Fruit fly (Drosophila melanogaster) whole organism, pupa: Measurements from ENCODE around the gene Ran-like.

Experiments used
- CG10348 ChIP-seq: fragments of 200-800 bp; sonication (Bioruptor generic); IDR thresholded peaks from 2 replicates; pipeline ENCODE4 v1.3.6; 2022; ENCODE audit warnings: missing biosample characterization, missing genetic modification characterization
- CG12605 ChIP-seq: fragments of 200-800 bp; sonication (Bioruptor generic); IDR thresholded peaks from 2 replicates; pipeline ENCODE4 v1.3.6; 2022; ENCODE audit warnings: missing biosample characterization, missing genetic modification characterization
- CG13204 ChIP-seq: fragments of 200-800 bp; sonication (Bioruptor generic); optimal IDR thresholded peaks from 2 replicates; lab custom pipeline; 2018; ENCODE audit warnings: missing biosample characterization, mild to moderate bottlenecking, missing genetic modification characterization, moderate library complexity
- CG14655 ChIP-seq: fragments of 200-800 bp; sonication (Bioruptor generic); optimal IDR thresholded peaks from 3 replicates; lab custom pipeline; 2017; ENCODE audit warnings: mild to moderate bottlenecking, missing biosample characterization, missing genetic modification reagents, missing genetic modification characterization
- CG15710 ChIP-seq: fragments of 200-800 bp; sonication (Bioruptor generic); optimal IDR thresholded peaks from 2 replicates; lab custom pipeline; 2018; ENCODE audit warnings: missing biosample characterization, mild to moderate bottlenecking, missing genetic modification characterization, moderate library complexity
- CG17806 ChIP-seq: fragments of 200-800 bp; sonication (Bioruptor generic); optimal IDR thresholded peaks from 2 replicates; lab custom pipeline; 2018; ENCODE audit warnings: missing biosample characterization, mild to moderate bottlenecking, missing genetic modification characterization, moderate library complexity
- CG32121 ChIP-seq: fragments of 200-800 bp; sonication (Bioruptor generic); IDR thresholded peaks from 2 replicates; pipeline ENCODE4 v1.3.6; 2022; ENCODE audit warnings: missing biosample characterization, missing genetic modification characterization
- CG34367 ChIP-seq: fragments of 200-800 bp; sonication (Bioruptor generic); optimal IDR thresholded peaks from 2 replicates; lab custom pipeline; 2018; ENCODE audit warnings: missing biosample characterization, mild to moderate bottlenecking, missing genetic modification characterization
- CG4496 ChIP-seq: fragments of 200-800 bp; sonication (Bioruptor generic); IDR thresholded peaks from 3 replicates; pipeline ENCODE4 v1.3.6; 2022; ENCODE audit warnings: missing biosample characterization, missing genetic modification characterization
- CG8159 ChIP-seq: fragments of 200-800 bp; sonication (Bioruptor generic); optimal IDR thresholded peaks from 3 replicates; lab custom pipeline; 2018; ENCODE audit warnings: missing biosample characterization, mild to moderate bottlenecking, missing genetic modification characterization, moderate library complexity
- CG8301 ChIP-seq: fragments of 200-800 bp; sonication (Bioruptor generic); optimal IDR thresholded peaks from 2 replicates; lab custom pipeline; 2018; ENCODE audit warnings: missing biosample characterization, mild to moderate bottlenecking, missing genetic modification characterization
- CG9948 ChIP-seq: fragments of 200-800 bp; sonication (Bioruptor generic); optimal IDR thresholded peaks from 2 replicates; lab custom pipeline; 2018; ENCODE audit warnings: missing biosample characterization, mild to moderate bottlenecking, missing genetic modification characterization, moderate library complexity
- D1 ChIP-seq: fragments of 200-800 bp; sonication (Bioruptor generic); optimal IDR thresholded peaks from 2 replicates; lab custom pipeline; 2018; ENCODE audit warnings: missing biosample characterization, mild to moderate bottlenecking, missing genetic modification characterization, moderate library complexity
- EcR ChIP-seq: fragments of 200-800 bp; sonication (Bioruptor generic); optimal IDR thresholded peaks from 3 replicates; lab custom pipeline; 2019; ENCODE audit warnings: missing biosample characterization, missing genetic modification characterization, mild to moderate bottlenecking, moderate library complexity, missing genetic modification reagents
- Ets98B ChIP-seq: fragments of 200-800 bp; sonication (Bioruptor generic); IDR thresholded peaks from 2 replicates; pipeline ENCODE4 v1.3.6; 2022; ENCODE audit warnings: missing biosample characterization, missing genetic modification characterization
- Pif1A ChIP-seq: fragments of 200-800 bp; sonication (Bioruptor generic); optimal IDR thresholded peaks from 3 replicates; lab custom pipeline; 2016; ENCODE audit warnings: missing biosample characterization, missing genetic modification characterization
- Pif1B ChIP-seq: fragments of 200-800 bp; sonication (Bioruptor generic); optimal IDR thresholded peaks from 3 replicates; lab custom pipeline; 2016; ENCODE audit warnings: missing biosample characterization, missing genetic modification characterization
- Snoo ChIP-seq: fragments of 200-800 bp; sonication (Bioruptor generic); optimal IDR thresholded peaks from 3 replicates; lab custom pipeline; 2017; ENCODE audit warnings: missing biosample characterization, mild to moderate bottlenecking, missing genetic modification characterization, inconsistent platforms
- fd96Ca ChIP-seq: fragments of 200-800 bp; sonication (Bioruptor generic); IDR thresholded peaks from 3 replicates; pipeline ENCODE4 v1.3.6; 2022; ENCODE audit warnings: missing biosample characterization, missing genetic modification characterization
- gl ChIP-seq: fragments of 200-800 bp; sonication (Bioruptor generic); optimal IDR thresholded peaks from 2 replicates; lab custom pipeline; 2018; ENCODE audit warnings: missing biosample characterization, mild to moderate bottlenecking, missing genetic modification characterization
- rn ChIP-seq: fragments of 200-800 bp; sonication (Bioruptor generic); IDR thresholded peaks from 2 replicates; pipeline ENCODE4 v1.3.6; 2022; ENCODE audit warnings: missing biosample characterization, missing genetic modification characterization

The Ran-like gene

DNA sequence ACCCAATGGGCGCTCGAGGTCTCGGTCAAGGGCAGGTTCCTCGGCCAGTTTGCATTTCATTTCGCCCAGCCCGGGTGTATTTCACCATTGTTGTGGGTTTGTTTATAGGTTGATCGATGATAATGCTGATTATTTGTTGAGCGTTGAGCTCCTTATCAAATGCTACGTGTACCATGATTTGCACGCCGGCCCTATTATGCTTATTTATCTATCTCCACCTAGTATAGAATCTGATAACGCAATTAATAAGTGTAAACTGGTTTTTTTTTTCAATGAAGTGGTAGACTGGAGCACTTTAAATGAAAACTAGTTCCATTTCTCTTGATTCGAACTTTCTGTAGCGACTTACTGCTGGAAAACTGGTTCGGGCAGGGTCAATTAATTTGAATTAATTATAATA is 17.1 kb upstream of the Ran-like start:
- TF ChIP-seq CG34367 (tag; lab: Kevin White, UChicago), result no peak
- TF ChIP-seq fd96Ca, result no peak
- no peak for TF ChIP-seq CG10348 (GFP tag; lab: Robert Waterston, UW)
- no peak for TF ChIP-seq Snoo
- TF ChIP-seq CG8159 (tag; lab: Kevin White, UChicago), result no peak
- TF ChIP-seq Ets98B (GFP tag; lab: Robert Waterston, UW), result no peak
- TF ChIP-seq CG12605 (GFP tag; lab: Robert Waterston, UW), result no peak
- TF ChIP-seq CG14655, result no peak

DNA sequence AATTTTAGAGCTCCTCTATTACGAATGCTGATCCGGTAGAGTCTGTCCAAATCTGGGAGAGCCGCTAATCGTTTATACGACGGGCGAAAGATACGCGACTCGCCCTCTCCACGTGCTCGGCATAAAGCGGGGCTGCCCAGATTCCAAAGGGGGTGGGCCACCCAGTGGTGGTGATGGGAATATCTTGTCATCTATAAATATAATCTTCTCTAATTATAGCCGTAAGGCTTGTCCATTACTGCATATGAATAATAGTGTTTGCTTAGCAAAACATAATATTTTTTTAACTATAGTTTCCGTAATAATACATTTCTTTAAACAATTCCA is 16.4 kb upstream of the Ran-like start:
- TF ChIP-seq CG9948 (tag; lab: Kevin White, UChicago) (no peak), D1 (tag; lab: Kevin White, UChicago) (no peak), CG32121 (GFP tag; lab: Robert Waterston, UW) (no peak), CG10348 (GFP tag; lab: Robert Waterston, UW) (no peak), Snoo (no peak), CG4496 (GFP tag; lab: Robert Waterston, UW) (no peak), rn (GFP tag; lab: Robert Waterston, UW) (no peak), Pif1A (GFP tag; lab: Kevin White, UChicago) (no peak), gl (tag; lab: Kevin White, UChicago) (no peak), CG17806 (tag; lab: Kevin White, UChicago) (no peak), CG15710 (tag; lab: Kevin White, UChicago) (no peak), CG14655 (no peak), Pif1B (GFP tag; lab: Kevin White, UChicago) (no peak), CG13204 (GFP tag; lab: Kevin White, UChicago) (no peak), fd96Ca (no peak), Ets98B (GFP tag; lab: Robert Waterston, UW) (no peak)

DNA sequence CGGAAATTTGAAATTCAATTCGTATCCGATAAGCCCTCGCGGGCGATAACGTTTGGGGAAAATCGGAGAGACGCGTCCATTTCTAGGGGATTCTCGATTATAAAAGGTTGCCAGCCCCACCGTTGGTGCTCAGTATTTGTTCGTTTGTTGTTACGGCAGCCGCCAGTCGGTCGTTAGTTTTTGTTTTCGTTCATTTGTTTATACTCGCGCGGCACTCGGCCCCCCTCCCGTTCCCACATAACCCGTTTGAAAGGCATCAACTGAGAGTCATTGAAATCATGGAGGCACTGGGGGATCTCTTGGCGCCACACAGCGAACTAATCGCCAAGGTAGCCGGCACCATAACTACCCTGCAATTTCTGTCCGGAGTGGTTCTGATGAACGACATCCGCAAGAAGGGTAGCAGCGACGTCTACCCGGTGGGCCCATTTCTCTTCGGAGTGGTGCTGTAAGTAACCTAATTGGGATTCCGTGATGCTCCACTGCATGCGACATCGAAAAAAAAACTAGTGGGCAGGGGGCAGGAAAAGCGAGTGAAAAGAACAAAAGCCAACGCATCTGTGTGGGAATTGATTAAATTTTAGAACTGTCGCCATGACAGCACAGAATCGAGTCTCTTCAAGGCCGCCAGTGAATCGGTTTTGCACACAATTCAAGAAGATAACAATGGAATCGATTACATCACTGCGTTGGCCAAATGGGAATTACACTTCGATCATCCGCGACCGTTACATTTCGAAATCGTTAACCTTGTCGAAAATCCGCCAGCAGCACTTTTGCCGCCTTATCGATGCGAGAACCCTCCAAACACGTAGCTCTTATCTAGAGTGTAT is 15.8 kb upstream of the Ran-like start, which contains the start of gene CG7272:
TSS of gene CG7272 (plus strand) at position 126 of the 833 bp plus-strand sequence.
- TF ChIP-seq CG10348 (GFP tag; lab: Robert Waterston, UW) (no peak), CG9948 (tag; lab: Kevin White, UChicago) (no peak), CG13204 (GFP tag; lab: Kevin White, UChicago) (no peak), CG4496 (GFP tag; lab: Robert Waterston, UW) (peak; percentile 57; the same call in 2 of the 3 replicates), EcR (peak; percentile 44), gl (tag; lab: Kevin White, UChicago) (no peak), CG17806 (tag; lab: Kevin White, UChicago) (no peak), D1 (tag; lab: Kevin White, UChicago) (peak; percentile 0), Pif1A (GFP tag; lab: Kevin White, UChicago) (no peak), CG14655 (no peak), CG8301 (peak; percentile 42), Snoo (no peak), Pif1B (GFP tag; lab: Kevin White, UChicago) (no peak), CG15710 (tag; lab: Kevin White, UChicago) (peak; percentile 3), fd96Ca (peak; percentile 60; the same call in 1 of the 3 replicates), rn (GFP tag; lab: Robert Waterston, UW) (no peak), CG8159 (tag; lab: Kevin White, UChicago) (no peak), Ets98B (GFP tag; lab: Robert Waterston, UW) (peak; percentile 58; the same call in 1 of the 2 replicates), CG34367 (tag; lab: Kevin White, UChicago) (no peak), CG12605 (GFP tag; lab: Robert Waterston, UW) (0 out of 2 replicates have a peak, but pooled peaks have one; percentile 25), CG32121 (GFP tag; lab: Robert Waterston, UW) (peak; percentile 49; the same call in 1 of the 2 replicates)
- TF ChIP-seq, all 21 proteins: peak for 9

DNA sequence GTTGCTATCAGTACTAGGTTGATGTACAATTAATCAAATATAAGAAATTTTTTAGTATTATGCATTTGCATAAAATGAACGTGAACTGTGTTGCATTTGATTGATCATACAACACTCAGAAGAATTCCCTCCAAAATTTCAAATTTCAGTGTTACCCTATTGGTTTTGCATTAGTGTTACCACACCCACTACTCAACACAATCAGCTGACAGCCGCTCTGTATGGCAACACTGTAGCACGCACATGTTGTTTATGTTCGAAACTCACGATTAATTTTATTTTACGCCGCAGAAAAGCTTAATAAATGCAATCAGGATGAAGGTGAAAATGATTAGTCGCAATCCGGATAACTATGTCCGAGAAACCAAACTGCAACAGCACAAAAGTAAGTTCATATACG is 13.5 kb upstream of the Ran-like start, which contains the start of gene CG7275:
TSS of gene CG7275 (plus strand) at position 215 of the 400 bp plus-strand sequence.
- peak; percentile 7 for TF ChIP-seq CG15710 (tag; lab: Kevin White, UChicago)
- no peak for TF ChIP-seq Ets98B (GFP tag; lab: Robert Waterston, UW)

DNA sequence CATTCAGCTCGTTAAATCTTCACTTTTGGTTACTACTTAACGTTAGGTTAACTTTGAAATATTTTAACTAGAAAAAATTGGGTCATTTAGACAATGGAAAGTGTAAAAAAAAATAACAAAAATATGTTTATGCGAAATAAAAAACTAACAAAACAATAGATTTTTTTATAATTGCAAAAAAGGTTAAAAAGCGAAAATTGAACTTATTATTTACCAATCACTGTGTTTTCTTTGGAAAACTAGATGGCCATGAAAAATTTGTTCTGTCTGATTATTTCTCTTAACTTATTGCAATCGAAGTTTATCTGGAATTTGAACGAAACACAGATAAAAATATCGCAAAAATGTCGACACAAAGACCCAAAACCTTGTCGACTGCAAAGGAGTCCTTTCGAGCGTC is 12.7 kb upstream of the Ran-like start, which contains the start of gene CG7276:
TSS of gene CG7276 (plus strand) at position 301 of the 400 bp plus-strand sequence.
- TF ChIP-seq CG32121 (GFP tag; lab: Robert Waterston, UW) (no peak), CG34367 (tag; lab: Kevin White, UChicago) (no peak), EcR (no peak), rn (GFP tag; lab: Robert Waterston, UW) (no peak), CG4496 (GFP tag; lab: Robert Waterston, UW) (no peak), CG13204 (GFP tag; lab: Kevin White, UChicago) (no peak), Ets98B (GFP tag; lab: Robert Waterston, UW) (no peak), Pif1B (GFP tag; lab: Kevin White, UChicago) (no peak), CG8301 (no peak), Pif1A (GFP tag; lab: Kevin White, UChicago) (no peak), CG8159 (tag; lab: Kevin White, UChicago) (no peak), CG15710 (tag; lab: Kevin White, UChicago) (no peak), CG14655 (no peak), CG17806 (tag; lab: Kevin White, UChicago) (no peak)

DNA sequence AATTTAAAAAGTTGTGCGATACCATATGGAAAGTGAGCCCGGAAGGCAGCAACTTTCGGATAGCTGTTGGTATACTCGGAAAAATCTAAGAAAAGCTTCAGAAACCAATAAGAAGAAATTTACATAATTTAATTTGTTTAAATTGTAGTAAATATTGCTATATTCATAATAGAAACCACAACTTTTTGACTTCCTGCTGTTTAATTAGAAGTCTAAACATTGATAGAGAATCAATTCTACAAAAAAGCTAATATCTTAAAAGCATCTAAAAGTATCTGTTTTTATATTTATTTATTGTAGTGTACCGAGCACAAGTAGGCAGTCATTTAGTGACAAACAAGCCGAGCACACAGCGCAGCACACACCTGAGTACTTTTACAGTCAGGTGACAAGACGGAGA is 11.1 kb upstream of the Ran-like start, which contains the start of gene CG13455:
TSS of gene CG13455 (plus strand) at position 301 of the 400 bp plus-strand sequence.
- TF ChIP-seq D1 (tag; lab: Kevin White, UChicago), result no peak
- no peak for TF ChIP-seq CG12605 (GFP tag; lab: Robert Waterston, UW)
- no peak for TF ChIP-seq Pif1A (GFP tag; lab: Kevin White, UChicago)
- TF ChIP-seq CG13204 (GFP tag; lab: Kevin White, UChicago), result no peak
- TF ChIP-seq CG8301, result no peak
- no peak for TF ChIP-seq CG9948 (tag; lab: Kevin White, UChicago)
- TF ChIP-seq EcR, result no peak
- TF ChIP-seq Ets98B (GFP tag; lab: Robert Waterston, UW), result no peak
- TF ChIP-seq CG15710 (tag; lab: Kevin White, UChicago), result no peak
- TF ChIP-seq rn (GFP tag; lab: Robert Waterston, UW), result no peak
- no peak for TF ChIP-seq CG10348 (GFP tag; lab: Robert Waterston, UW)
- no peak for TF ChIP-seq Snoo
- no peak for TF ChIP-seq CG34367 (tag; lab: Kevin White, UChicago)
- no peak for TF ChIP-seq CG8159 (tag; lab: Kevin White, UChicago)
- no peak for TF ChIP-seq CG4496 (GFP tag; lab: Robert Waterston, UW)
- TF ChIP-seq, all 21 proteins: peak for 0
